Fruit fly (Drosophila melanogaster): ENCODE data around the gene Acsx4.

Gene Acsx4

DNA sequence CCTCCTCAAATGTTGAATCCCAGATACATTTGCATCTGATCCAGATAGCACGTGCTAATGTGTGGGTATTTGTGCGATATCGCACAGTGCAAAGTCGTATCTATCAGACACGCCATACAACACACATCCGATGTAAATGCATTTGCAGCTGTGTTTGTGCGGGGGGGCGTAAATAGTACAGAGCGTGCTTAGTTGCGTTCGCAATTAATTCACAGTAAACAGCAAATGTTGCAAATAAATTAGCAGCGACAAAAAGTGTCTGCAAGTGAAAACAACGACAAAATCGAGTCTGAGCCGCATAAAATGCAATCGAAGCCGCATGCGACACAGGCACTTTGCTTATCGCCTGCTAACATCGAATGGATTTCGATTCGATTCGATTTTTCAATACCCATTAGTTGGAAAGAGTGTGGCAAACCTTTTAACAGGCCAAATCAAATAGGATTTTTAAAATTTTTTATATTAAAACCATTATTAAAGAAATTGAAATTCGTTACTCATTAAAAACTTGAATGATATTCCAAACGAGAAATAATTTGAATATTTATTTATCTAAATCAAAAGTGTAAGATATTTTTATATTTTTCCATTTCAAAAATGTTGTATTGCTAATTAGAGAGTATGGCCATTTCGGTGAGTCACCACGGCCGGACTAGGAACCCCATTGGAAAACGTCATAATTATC lies 24.6 kb downstream of the Acsx4 start:
- TF ChIP-seq pdm3 (GFP tag; optimal IDR thresholded peaks at IDR 0.05) (peak; percentile 57), ss (GFP tag; optimal IDR thresholded peaks at IDR 0.05) (peak in 1 of 2 experiments; percentile 1), CG3032 (tag; optimal IDR thresholded peaks at IDR 0.05) (peak; percentile 41), Blimp-1 (GFP tag; optimal IDR thresholded peaks at IDR 0.05) (no peak), Sox14 (GFP tag; optimal IDR thresholded peaks at IDR 0.05) (no peak), CG34406 (GFP tag; optimal IDR thresholded peaks at IDR 0.05) (no peak), fd85E (GFP tag; optimal IDR thresholded peaks at IDR 0.05) (no peak), CG8632 (GFP tag; optimal IDR thresholded peaks at IDR 0.05) (no peak), OdsH (GFP tag; optimal IDR thresholded peaks at IDR 0.05) (peak; percentile 49), CG10631 (GFP tag; optimal IDR thresholded peaks at IDR 0.05) (peak; percentile 30), CG4318 (GFP tag; optimal IDR thresholded peaks at IDR 0.05) (peak; percentile 56), salr (GFP tag; optimal IDR thresholded peaks at IDR 0.05) (peak in 1 of 2 experiments; percentile 68), CG8119 (GFP tag; IDR thresholded peaks at IDR 0.05) (peak; percentile 58), net (GFP tag; optimal IDR thresholded peaks at IDR 0.05) (peak; percentile 27), cyc (GFP tag; optimal IDR thresholded peaks at IDR 0.05) (no peak), CG10669 (GFP tag; optimal IDR thresholded peaks at IDR 0.05) (no peak), Eip78C (GFP tag) (peak; percentile 69), Smox (GFP tag; optimal IDR thresholded peaks at IDR 0.05) (no peak), acj6 (GFP tag; optimal IDR thresholded peaks at IDR 0.05) (peak; percentile 40), CG6854 (GFP tag; optimal IDR thresholded peaks at IDR 0.05) (no peak), CG6276 (GFP tag; optimal IDR thresholded peaks at IDR 0.05) (peak; percentile 30), lz (GFP tag; optimal IDR thresholded peaks at IDR 0.05) (no peak), Met (GFP tag; optimal IDR thresholded peaks at IDR 0.05) (peak; percentile 15), esn (GFP tag; optimal IDR thresholded peaks at IDR 0.05) (peak; percentile 4), spab (GFP tag; optimal IDR thresholded peaks at IDR 0.05) (peak; percentile 29), CG8319 (GFP tag; optimal IDR thresholded peaks at IDR 0.05) (no peak), achi (GFP tag; optimal IDR thresholded peaks at IDR 0.05) (peak; percentile 37), CG32006 (GFP tag; optimal IDR thresholded peaks at IDR 0.05) (peak; percentile 89), Hr4 (GFP tag; optimal IDR thresholded peaks at IDR 0.05) (peak; percentile 70), CG7368 (GFP tag; optimal IDR thresholded peaks at IDR 0.05) (no peak), CG15336 (GFP tag; IDR thresholded peaks at IDR 0.05) (peak; percentile 49; the same call in 1 of the 2 replicates), svp (GFP tag) (no peak), Gug (GFP tag; IDR thresholded peaks at IDR 0.05) (peak; percentile 46), CG11762 (GFP tag; optimal IDR thresholded peaks at IDR 0.05; ENCODE audit: insufficient read depth) (no peak), eg (GFP tag; IDR thresholded peaks at IDR 0.05) (no peak; the same call in 1 of the 3 replicates)

DNA sequence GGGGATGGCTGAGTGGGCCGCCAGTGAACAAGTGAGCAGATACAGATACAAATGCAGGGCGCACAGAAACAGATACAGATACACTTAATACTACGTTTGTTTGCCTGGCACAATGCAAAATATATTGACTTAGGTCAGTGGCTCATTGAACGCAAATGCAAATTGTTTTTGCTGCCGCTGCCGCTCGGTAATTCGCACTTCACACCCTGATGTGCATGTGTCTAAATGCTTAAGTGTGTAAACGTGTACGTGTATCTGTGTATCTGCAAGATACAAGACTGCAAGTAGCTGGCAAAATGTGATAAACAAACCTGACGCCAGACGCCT lies 25.1 kb downstream of the Acsx4 start:
- TF ChIP-seq CG31627 (GFP tag; optimal IDR thresholded peaks at IDR 0.05) (no peak), vri (GFP tag; optimal IDR thresholded peaks at IDR 0.05) (peak; percentile 3), CG7368 (GFP tag; optimal IDR thresholded peaks at IDR 0.05) (no peak), dsx (GFP tag; optimal IDR thresholded peaks at IDR 0.05; ENCODE audit: poor library complexity, severe bottlenecking) (no peak), CG6163 (GFP tag; IDR thresholded peaks at IDR 0.05) (no peak), Gug (GFP tag; IDR thresholded peaks at IDR 0.05) (0 out of 2 replicates have a peak, but pooled peaks have one; percentile 1), svp (GFP tag) (peak; percentile 45), CG6276 (GFP tag; optimal IDR thresholded peaks at IDR 0.05) (peak; percentile 11), CG32006 (GFP tag; optimal IDR thresholded peaks at IDR 0.05) (peak; percentile 42), CG16779 (tag; optimal IDR thresholded peaks at IDR 0.05) (no peak), Met (GFP tag; optimal IDR thresholded peaks at IDR 0.05) (no peak), spab (GFP tag; optimal IDR thresholded peaks at IDR 0.05) (no peak)

Measured in whole organism, prepupa.